Worm (Caenorhabditis elegans) whole organism, midembryonic: ENCODE measurements around the gene B0035.18.
"Not testable (repeated sequence)": the region's sequence is repeated elsewhere in the genome, so short reads cannot be mapped to it uniquely, and the experiment has no call there.

ENCODE experiments used
- cog-1 ChIP-seq: sonication (generic microtip); optimal IDR thresholded peaks from 2 replicates; lab custom pipeline; 2016; ENCODE audit warnings: missing genetic modification characterization, missing compliant biosample characterization
- med-1 ChIP-seq: sonication (generic microtip); optimal IDR thresholded peaks from 2 replicates; lab custom pipeline; 2017; ENCODE audit warnings: missing genetic modification characterization, mild to moderate bottlenecking, missing compliant biosample characterization, antibody characterized with exemption, missing genetic modification reagents; ENCODE audit not compliant: insufficient read depth
- tab-1 ChIP-seq: fragments of 200-800 bp; sonication (Bioruptor generic); IDR thresholded peaks from 2 replicates; pipeline ENCODE4 v1.3.6; 2022; ENCODE audit warnings: missing genetic modification characterization, missing compliant biosample characterization

DNA sequence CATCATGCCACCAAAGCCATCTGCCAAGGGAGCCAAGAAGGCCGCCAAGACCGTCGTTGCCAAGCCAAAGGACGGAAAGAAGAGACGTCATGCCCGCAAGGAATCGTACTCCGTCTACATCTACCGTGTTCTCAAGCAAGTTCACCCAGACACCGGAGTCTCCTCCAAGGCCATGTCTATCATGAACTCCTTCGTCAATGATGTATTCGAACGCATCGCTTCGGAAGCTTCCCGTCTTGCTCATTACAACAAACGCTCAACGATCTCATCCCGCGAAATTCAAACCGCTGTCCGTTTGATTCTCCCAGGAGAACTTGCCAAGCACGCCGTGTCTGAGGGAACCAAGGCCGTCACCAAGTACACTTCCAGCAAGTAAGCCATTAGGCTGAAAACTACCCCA is 4.6 kb downstream of the B0035.18 start, which contains the start of gene his-48:
- TF ChIP-seq med-1; tab-1 (GFP tag; lab: Robert Waterston, UW); cog-1 (tag; lab: Kevin White, UChicago): not testable (repeated sequence)
